Worm (Caenorhabditis elegans): ENCODE measurements around the gene dim-1.

The dim-1 gene

DNA sequence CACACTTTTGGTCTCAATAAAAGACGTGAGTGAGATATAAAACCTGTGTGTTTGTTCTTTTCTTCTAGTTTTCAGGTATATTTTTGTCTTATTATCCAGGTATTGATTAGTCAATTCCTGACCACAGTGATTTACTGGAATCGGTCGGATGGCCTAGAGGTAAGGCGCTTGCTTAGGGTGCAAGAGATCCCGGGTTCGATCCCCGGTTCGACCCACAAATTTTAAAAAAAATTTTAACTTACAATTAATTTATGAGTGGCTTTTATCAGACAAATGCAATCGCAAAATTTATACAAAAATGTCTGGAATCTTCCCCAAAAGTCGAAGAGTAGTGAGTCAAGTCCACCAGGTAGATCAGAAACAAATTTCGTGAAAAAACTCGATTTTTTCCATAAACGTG is 20.7 kb downstream of the dim-1 start:
- TF ChIP-seq lin-15B (tag; optimal IDR thresholded peaks at IDR 0.05) (no peak), nhr-85 (tag) (no peak), unc-62 (GFP tag; optimal IDR thresholded peaks at IDR 0.05) (no peak), tlp-1 (tag; optimal IDR thresholded peaks at IDR 0.05) (no peak), snu-23 (GFP tag; optimal IDR thresholded peaks at IDR 0.05) (no peak), lin-13 (GFP tag; optimal IDR thresholded peaks at IDR 0.05) (no peak), lsy-2 (tag; optimal IDR thresholded peaks at IDR 0.05) (no peak), nhr-19 (GFP tag; conservative IDR thresholded peaks at IDR 0.05) (no peak), blmp-1 (tag; optimal IDR thresholded peaks at IDR 0.05) (no peak), fos-1 (tag; optimal IDR thresholded peaks at IDR 0.05) (no peak), lin-14 (GFP tag; optimal IDR thresholded peaks at IDR 0.05) (no peak), lir-3 (tag; optimal IDR thresholded peaks at IDR 0.05; ENCODE audit: poor library complexity) (no peak)

DNA sequence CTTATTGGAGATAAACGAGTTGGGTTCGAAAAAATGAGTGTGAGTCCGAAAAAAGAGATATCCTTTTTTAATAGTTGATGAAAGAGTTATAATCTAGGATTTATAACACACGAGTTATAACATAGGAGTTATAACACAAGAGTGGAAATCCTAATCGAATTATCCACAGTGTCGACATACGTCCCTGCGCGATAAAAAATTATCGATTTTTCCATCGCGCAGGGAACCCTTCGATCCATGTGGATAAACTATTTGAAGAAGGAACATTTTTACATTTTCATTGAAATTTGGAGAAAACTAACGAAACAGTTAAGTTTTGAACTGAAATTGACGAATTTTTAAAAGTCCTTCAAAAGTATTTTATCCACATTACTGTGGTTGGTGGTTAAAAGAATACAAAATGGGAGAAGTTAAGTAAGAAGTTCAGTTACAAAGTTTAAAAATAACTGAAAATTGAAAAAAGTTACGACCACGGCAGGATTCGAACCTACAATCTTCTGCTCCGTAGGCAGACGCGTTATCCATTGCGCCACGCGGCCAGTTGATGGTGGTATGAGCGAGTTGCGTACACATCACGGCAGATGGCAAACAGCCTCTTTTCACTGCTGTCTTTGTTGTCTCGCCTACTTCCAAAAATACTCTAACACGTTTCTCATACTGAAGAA is 21.7 kb downstream of the dim-1 start:
- TF ChIP-seq lsy-2 (tag; optimal IDR thresholded peaks at IDR 0.05) (peak; percentile 95 to 96), C34B4.2 (tag; optimal IDR thresholded peaks at IDR 0.05) (no peak), F16B12.6 (tag; optimal IDR thresholded peaks at IDR 0.05) (peak; percentile 50), lin-14 (GFP tag; optimal IDR thresholded peaks at IDR 0.05) (peak; percentile 98), Y116A8C.19 (tag; optimal IDR thresholded peaks at IDR 0.05; ENCODE audit: borderline replicate concordance) (peak; percentile 43), hpl-2 (GFP tag; optimal IDR thresholded peaks at IDR 0.05) (peak; percentile 98), C16A3.4 (tag; optimal IDR thresholded peaks at IDR 0.05) (peak; percentile 99), xbp-1 (tag; optimal IDR thresholded peaks at IDR 0.05) (peak; percentile 97), pax-3 (tag; optimal IDR thresholded peaks at IDR 0.05) (peak; percentile 95), egl-27 (tag; optimal IDR thresholded peaks at IDR 0.05) (peak; percentile 91 to 94), zip-4 (GFP tag; optimal IDR thresholded peaks at IDR 0.05) (peak; percentile 97), nhr-28 (tag; optimal IDR thresholded peaks at IDR 0.05) (peak; percentile 53), nhr-11 (tag; optimal IDR thresholded peaks at IDR 0.05) (peak; percentile 99), pqm-1 (tag; optimal IDR thresholded peaks at IDR 0.05) (peak; percentile 69), nhr-77 (tag; optimal IDR thresholded peaks at IDR 0.05) (peak; percentile 97), nhr-84 (tag; optimal IDR thresholded peaks at IDR 0.05) (peak; percentile 88), unc-98 (GFP tag; IDR thresholded peaks at IDR 0.05) (peak; percentile 84), grh-1 (GFP tag; IDR thresholded peaks at IDR 0.05) (peak; percentile 96), ztf-4 (tag; optimal IDR thresholded peaks at IDR 0.05) (peak; percentile 99), fos-1 (tag; optimal IDR thresholded peaks at IDR 0.05) (peak; percentile 98), efl-1 (optimal IDR thresholded peaks at IDR 0.05) (peak; percentile 85 to 89), efl-1 (GFP tag; optimal IDR thresholded peaks at IDR 0.05 in 1 of 2) (peak; percentile 73 to 97), snpc-4 (tag; optimal IDR thresholded peaks at IDR 0.05) (peak; percentile 91), fkh-10 (GFP tag; optimal IDR thresholded peaks at IDR 0.05) (peak; percentile 99), ceh-82 (tag; optimal IDR thresholded peaks at IDR 0.05) (peak; percentile 98 to 99 (median 99)), fkh-8 (tag; optimal IDR thresholded peaks at IDR 0.05) (peak; percentile 96), nhr-237 (tag; optimal IDR thresholded peaks at IDR 0.05) (peak; percentile 96), sox-4 (tag; optimal IDR thresholded peaks at IDR 0.05) (peak; percentile 99), snu-23 (GFP tag; optimal IDR thresholded peaks at IDR 0.05) (peak; percentile 100), dsc-1 (tag; optimal IDR thresholded peaks at IDR 0.05) (peak; percentile 100), elt-2 (tag; optimal IDR thresholded peaks at IDR 0.05) (peak; percentile 96), lin-35 (GFP tag; optimal IDR thresholded peaks at IDR 0.05) (peak; percentile 63 to 91), swsn-7 (tag; optimal IDR thresholded peaks at IDR 0.05) (peak; percentile 99), nhr-85 (tag) (peak; percentile 99), unc-130 (tag; optimal IDR thresholded peaks at IDR 0.05) (peak; percentile 71), hlh-4 (tag; optimal IDR thresholded peaks at IDR 0.05) (peak; percentile 44), mef-2 (tag; optimal IDR thresholded peaks at IDR 0.05) (peak; percentile 88), pag-3 (tag; optimal IDR thresholded peaks at IDR 0.05; ENCODE audit: borderline replicate concordance, insufficient read depth) (no peak), aha-1 (tag; optimal IDR thresholded peaks at IDR 0.05) (peak; percentile 34), unc-62 (GFP tag; optimal IDR thresholded peaks at IDR 0.05) (peak; percentile 28), lin-15B (tag; optimal IDR thresholded peaks at IDR 0.05) (peak; percentile 59), lin-13 (GFP tag; optimal IDR thresholded peaks at IDR 0.05) (peak; percentile 96), unc-86 (tag; optimal IDR thresholded peaks at IDR 0.05) (peak; percentile 97), efl-3 (GFP tag; optimal IDR thresholded peaks at IDR 0.05) (peak; percentile 97), ama-1 (optimal IDR thresholded peaks at IDR 0.05) (no peak), irx-1 (tag; optimal IDR thresholded peaks at IDR 0.05) (peak; percentile 99)

All from whole organism, L1 larva.